Worm (Caenorhabditis elegans) whole organism, late embryonic: ENCODE measurements around the gene Y59E1A.4.

Experiments
- C08G9.2 ChIP-seq: sonication (generic microtip); optimal IDR thresholded peaks from 2 replicates; lab custom pipeline; 2016; ENCODE audit warnings: mild to moderate bottlenecking, missing genetic modification characterization, moderate library complexity, missing compliant biosample characterization
- dmd-4 ChIP-seq: sonication (generic microtip); optimal IDR thresholded peaks from 2 replicates; lab custom pipeline; 2016; ENCODE audit warnings: borderline replicate concordance, missing genetic modification characterization, missing compliant biosample characterization
- hlh-15 ChIP-seq: sonication (generic microtip); optimal IDR thresholded peaks from 2 replicates; lab custom pipeline; 2016; ENCODE audit warnings: missing genetic modification characterization, missing compliant biosample characterization
- hlh-8 ChIP-seq: sonication (generic microtip); optimal IDR thresholded peaks from 2 replicates; lab custom pipeline; 2016; ENCODE audit warnings: missing genotype, missing genetic modification characterization, missing compliant biosample characterization
- nhr-232 ChIP-seq: sonication (generic microtip); optimal IDR thresholded peaks from 2 replicates; lab custom pipeline; 2016; ENCODE audit warnings: missing genetic modification characterization, missing compliant biosample characterization

ce11 chrX:1890817-1891216 is 49.0 kb downstream of the Y59E1A.4 start:
- TF ChIP-seq C08G9.2 (tag; lab: Kevin White, UChicago) (no peak), hlh-15 (no peak), nhr-232 (no peak), dmd-4 (no peak), hlh-8 (tag; lab: Kevin White, UChicago) (no peak)
